Worm (Caenorhabditis elegans): Measurements from ENCODE around the gene gpa-13.

Gene gpa-13

ce11 chrV:12792752-12793151 is 38.0 kb upstream of the gpa-13 start, which contains the start of gene ugt-5:
ugt-5 (minus strand) TSS chrV:12792965.
- no peak for TF ChIP-seq gei-8 (GFP tag; optimal IDR thresholded peaks at IDR 0.05)
- TF ChIP-seq lin-29 (GFP tag; IDR thresholded peaks at IDR 0.05) = no peak
- no peak for TF ChIP-seq Y48G9A.11 (GFP tag; IDR thresholded peaks at IDR 0.05)
- peak; percentile 76 for TF ChIP-seq nhr-28 (tag; optimal IDR thresholded peaks at IDR 0.05)
- TF ChIP-seq dpl-1 (GFP tag; optimal IDR thresholded peaks at IDR 0.05) = no peak
- no peak for TF ChIP-seq daf-16 (GFP tag; optimal IDR thresholded peaks at IDR 0.05)
- peak; percentile 82 for TF ChIP-seq daf-16 (tag; optimal IDR thresholded peaks at IDR 0.05)
- TF ChIP-seq pqm-1 (tag; optimal IDR thresholded peaks at IDR 0.05) = peak; percentile 24
- TF ChIP-seq mep-1 (tag; optimal IDR thresholded peaks at IDR 0.05) = no peak
- no peak for TF ChIP-seq zip-2 (tag; optimal IDR thresholded peaks at IDR 0.05)
- TF ChIP-seq nhr-77 (tag; optimal IDR thresholded peaks at IDR 0.05) = peak; percentile 18
- peak; percentile 20 for TF ChIP-seq hlh-11 (tag; optimal IDR thresholded peaks at IDR 0.05)
- TF ChIP-seq dve-1 (tag; optimal IDR thresholded peaks at IDR 0.05; ENCODE audit: insufficient read depth) = peak; percentile 34
- TF ChIP-seq hlh-30 (tag; optimal IDR thresholded peaks at IDR 0.05; ENCODE audit: insufficient read depth) = peak; percentile 44
- no peak for TF ChIP-seq nhr-6 (tag; optimal IDR thresholded peaks at IDR 0.05)
- TF ChIP-seq daf-8 (GFP tag; IDR thresholded peaks at IDR 0.05) = no peak

- TF ChIP-seq spr-1 (tag; optimal IDR thresholded peaks at IDR 0.05) (no peak), nhr-111 (GFP tag; optimal IDR thresholded peaks at IDR 0.05) (no peak), rbr-2 (tag; optimal IDR thresholded peaks at IDR 0.05) (no peak), egl-43 (GFP tag; IDR thresholded peaks at IDR 0.05) (no peak), aha-1 (tag) (peak; percentile 93), lin-13 (GFP tag; optimal IDR thresholded peaks at IDR 0.05) (no peak)
These were observed 35.4 kb upstream of the gpa-13 start, which contains the start of gene srbc-43 for ce11 chrV:12790188-12790587. srbc-43 (minus strand) TSS chrV:12790518.

ce11 chrV:12788451-12788850 is 33.7 kb upstream of the gpa-13 start, which contains the start of gene srbc-44:
srbc-44 (minus strand) TSS chrV:12788551.
- TF ChIP-seq lin-38 (GFP tag; IDR thresholded peaks at IDR 0.05) (no peak), saeg-2 (GFP tag; IDR thresholded peaks at IDR 0.05) (no peak), ceh-82 (tag; optimal IDR thresholded peaks at IDR 0.05) (no peak), nhr-28 (tag; optimal IDR thresholded peaks at IDR 0.05) (no peak), T26A8.4 (GFP tag; IDR thresholded peaks at IDR 0.05) (no peak), nhr-10 (tag; optimal IDR thresholded peaks at IDR 0.05) (no peak), ceh-44 (GFP tag; IDR thresholded peaks at IDR 0.05) (no peak), dmd-8 (GFP tag; IDR thresholded peaks at IDR 0.05) (no peak), nhr-111 (GFP tag; optimal IDR thresholded peaks at IDR 0.05) (no peak), hif-1 (tag; optimal IDR thresholded peaks at IDR 0.05) (no peak), dmd-9 (GFP tag; IDR thresholded peaks at IDR 0.05) (no peak)

ce11 chrV:12787026-12787425 is 32.3 kb upstream of the gpa-13 start, which contains the start of gene fkb-4:
fkb-4 (minus strand) TSS chrV:12787126.
- TF ChIP-seq dmd-8 (GFP tag; IDR thresholded peaks at IDR 0.05) (no peak), mep-1 (tag; optimal IDR thresholded peaks at IDR 0.05) (no peak), ZK337.2 (GFP tag; IDR thresholded peaks at IDR 0.05) (no peak), F49E8.2 (tag; optimal IDR thresholded peaks at IDR 0.05; ENCODE audit: borderline replicate concordance) (no peak), fkh-10 (GFP tag; optimal IDR thresholded peaks at IDR 0.05) (no peak), ceh-28 (tag; optimal IDR thresholded peaks at IDR 0.05) (no peak), nhr-77 (tag; optimal IDR thresholded peaks at IDR 0.05) (no peak), nhr-28 (tag; optimal IDR thresholded peaks at IDR 0.05) (no peak), nhr-237 (tag; optimal IDR thresholded peaks at IDR 0.05) (no peak), attf-4 (tag; optimal IDR thresholded peaks at IDR 0.05) (no peak), jun-1 (tag; optimal IDR thresholded peaks at IDR 0.05) (no peak), dpl-1 (GFP tag; optimal IDR thresholded peaks at IDR 0.05) (no peak), aly-2 (tag; optimal IDR thresholded peaks at IDR 0.05) (no peak), pha-4 (GFP tag; IDR thresholded peaks at IDR 0.05) (no peak), pha-4 (tag; optimal IDR thresholded peaks at IDR 0.05) (no peak), ces-1 (GFP tag; optimal IDR thresholded peaks at IDR 0.05) (no peak), ZK546.5 (tag; optimal IDR thresholded peaks at IDR 0.05) (no peak), nhr-6 (tag; optimal IDR thresholded peaks at IDR 0.05) (no peak), T26A8.4 (GFP tag; IDR thresholded peaks at IDR 0.05) (no peak)
